Worm (Caenorhabditis elegans) whole organism, late embryonic: Measurements from ENCODE around the gene pqn-37.

Experiments
- C38D4.7 ChIP-seq: fragments of 200-800 bp; sonication (Bioruptor generic); optimal IDR thresholded peaks from 2 replicates; lab custom pipeline; 2018; ENCODE audit warnings: mild to moderate bottlenecking, missing genetic modification characterization, moderate library complexity, missing compliant biosample characterization
- ceh-34 ChIP-seq: sonication (generic microtip); optimal IDR thresholded peaks from 2 replicates; lab custom pipeline; 2016; ENCODE audit warnings: mild to moderate bottlenecking, missing genetic modification characterization, missing compliant biosample characterization
- fkh-10 ChIP-seq: fragments of 150-350 bp; optimal IDR thresholded peaks from 2 replicates; lab custom pipeline; 2014; ENCODE audit warnings: missing biosample characterization, missing genetic modification reagents, missing genetic modification characterization
- hlh-8 ChIP-seq: sonication (generic microtip); optimal IDR thresholded peaks from 2 replicates; lab custom pipeline; 2016; ENCODE audit warnings: missing genotype, missing genetic modification characterization, missing compliant biosample characterization
- nfya-1 ChIP-seq: sonication (generic microtip); optimal IDR thresholded peaks from 2 replicates; lab custom pipeline; 2017; ENCODE audit warnings: missing genetic modification characterization, mild to moderate bottlenecking, missing compliant biosample characterization, antibody characterized with exemption, moderate library complexity
- nhr-11 ChIP-seq: fragments of 150-350 bp; optimal IDR thresholded peaks from 2 replicates; lab custom pipeline; 2014; ENCODE audit warnings: missing biosample characterization, missing genetic modification characterization
- pha-4 ChIP-seq: fragments of 150-350 bp; optimal IDR thresholded peaks from 2 replicates; lab custom pipeline; 2018; ENCODE audit warnings: missing biosample characterization, missing genetic modification reagents, missing genetic modification characterization
- tbx-2 ChIP-seq: sonication (generic microtip); optimal IDR thresholded peaks from 2 replicates; lab custom pipeline; 2016; ENCODE audit warnings: missing genetic modification characterization, missing compliant biosample characterization
- unc-55 ChIP-seq: sonication (generic microtip); optimal IDR thresholded peaks from 2 replicates; lab custom pipeline; 2017; ENCODE audit warnings: missing biosample characterization, missing genetic modification reagents, missing genetic modification characterization

DNA sequence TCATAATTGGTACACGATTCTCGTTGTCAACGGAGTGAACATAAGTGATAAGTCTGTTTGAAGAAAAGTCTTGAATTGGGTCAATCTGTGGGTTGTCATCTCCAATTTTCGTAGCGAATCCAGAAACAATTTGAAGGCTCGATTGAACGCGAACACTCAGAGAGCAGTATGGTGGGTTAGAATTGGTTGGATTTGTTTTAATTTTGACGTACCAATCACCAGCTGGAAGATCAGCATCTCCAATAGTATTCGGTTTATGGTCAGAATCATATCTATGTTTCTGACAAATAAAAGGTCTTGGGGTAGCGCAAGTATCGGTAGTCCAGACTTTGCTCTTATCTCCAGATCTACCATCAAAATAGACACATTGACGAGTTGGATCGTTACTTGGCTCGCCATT lies 19.8 kb downstream of the pqn-37 start:
- no peak for TF ChIP-seq ceh-34 (tag; lab: Kevin White, UChicago)
- TF ChIP-seq nfya-1 = no peak
- no peak for TF ChIP-seq unc-55
- TF ChIP-seq pha-4 (tag; lab: Kevin White, UChicago) = no peak
- no peak for TF ChIP-seq tbx-2 (tag; lab: Kevin White, UChicago)
- TF ChIP-seq C38D4.7 (GFP tag; lab: Kevin White, UChicago) = no peak
- TF ChIP-seq nhr-11 (tag; lab: Kevin White, UChicago) = no peak
- TF ChIP-seq hlh-8 (tag; lab: Kevin White, UChicago) = no peak
- TF ChIP-seq fkh-10 (GFP tag; lab: Kevin White, UChicago) = no peak
